Fruit fly (Drosophila melanogaster) whole organism, embryonic: ENCODE results near the gene L2HGDH.

Source experiments
- Bdp1 ChIP-seq: fragments of 200-800 bp; sonication (Bioruptor generic); optimal IDR thresholded peaks from 3 replicates; lab custom pipeline; 2016; ENCODE audit warnings: missing biosample characterization, missing genetic modification characterization
- Bteb2 ChIP-seq: fragments of 200-800 bp; sonication (Bioruptor generic); optimal IDR thresholded peaks from 2 replicates; lab custom pipeline; 2016; ENCODE audit warnings: missing biosample characterization, missing genetic modification characterization
- CG10147 ChIP-seq: fragments of 200-800 bp; sonication (Bioruptor generic); optimal IDR thresholded peaks from 2 replicates; lab custom pipeline; 2019; ENCODE audit warnings: missing biosample characterization, mild to moderate bottlenecking, missing genetic modification characterization, moderate library complexity
- CG10366 ChIP-seq: fragments of 200-800 bp; sonication (Bioruptor generic); IDR thresholded peaks from 2 replicates; pipeline ENCODE4 v1.3.6; 2022; ENCODE audit warnings: missing biosample characterization, missing genetic modification characterization
- CG10979 ChIP-seq: fragments of 200-800 bp; sonication (Bioruptor generic); optimal IDR thresholded peaks from 2 replicates; lab custom pipeline; 2018; ENCODE audit warnings: missing biosample characterization, mild to moderate bottlenecking, missing genetic modification characterization, moderate library complexity
- CG12236 ChIP-seq: fragments of 200-800 bp; sonication (Bioruptor generic); optimal IDR thresholded peaks from 2 replicates; lab custom pipeline; 2016; ENCODE audit warnings: missing biosample characterization, missing genetic modification characterization
- CG1529 ChIP-seq: fragments of 200-800 bp; sonication (Bioruptor generic); optimal IDR thresholded peaks from 3 replicates; lab custom pipeline; 2018; ENCODE audit warnings: missing biosample characterization, missing genetic modification characterization
- CG17568 ChIP-seq: fragments of 200-800 bp; sonication (Bioruptor generic); optimal IDR thresholded peaks from 2 replicates; lab custom pipeline; 2018; ENCODE audit warnings: missing biosample characterization, mild to moderate bottlenecking, missing genetic modification characterization, moderate library complexity
- CG17912 ChIP-seq: fragments of 200-800 bp; sonication (Bioruptor generic); optimal IDR thresholded peaks from 2 replicates; lab custom pipeline; 2018; ENCODE audit warnings: missing biosample characterization, mild to moderate bottlenecking, missing genetic modification characterization
- CG2129 ChIP-seq: fragments of 200-800 bp; sonication (Bioruptor generic); IDR thresholded peaks from 2 replicates; pipeline ENCODE4 v1.3.6; 2022; ENCODE audit warnings: missing biosample characterization, missing genetic modification characterization; ENCODE audit not compliant: partially characterized antibody
- CG30403 ChIP-seq: fragments of 200-800 bp; sonication (Bioruptor generic); optimal IDR thresholded peaks from 3 replicates; lab custom pipeline; 2016; ENCODE audit warnings: missing biosample characterization, missing genetic modification characterization
- CG31388 ChIP-seq: fragments of 200-800 bp; sonication (Bioruptor generic); optimal IDR thresholded peaks from 2 replicates; lab custom pipeline; 2016; ENCODE audit warnings: missing biosample characterization, missing genetic modification characterization
- CG33557 ChIP-seq: fragments of 200-800 bp; sonication (Bioruptor generic); optimal IDR thresholded peaks from 2 replicates; lab custom pipeline; 2019; ENCODE audit warnings: missing biosample characterization, mild to moderate bottlenecking, missing genetic modification characterization, moderate library complexity
- CG5245 ChIP-seq: fragments of 200-800 bp; sonication (Bioruptor generic); optimal IDR thresholded peaks from 3 replicates; lab custom pipeline; 2016; ENCODE audit warnings: missing biosample characterization, missing genetic modification characterization
- CG9437 ChIP-seq: fragments of 200-800 bp; sonication (Bioruptor generic); optimal IDR thresholded peaks from 2 replicates; lab custom pipeline; 2018; ENCODE audit warnings: missing biosample characterization, mild to moderate bottlenecking, missing genetic modification characterization
- Deaf1 ChIP-seq: fragments of 200-800 bp; optimal IDR thresholded peaks from 3 replicates; lab custom pipeline; 2019; ENCODE audit warnings: missing biosample characterization, mild to moderate bottlenecking, missing genetic modification characterization, moderate library complexity
- Dip3 ChIP-seq: fragments of 200-800 bp; sonication (Bioruptor generic); optimal IDR thresholded peaks from 3 replicates; lab custom pipeline; 2016; ENCODE audit warnings: missing biosample characterization, missing genetic modification characterization
- Ets97D ChIP-seq: fragments of 200-800 bp; sonication (Bioruptor generic); optimal IDR thresholded peaks from 3 replicates; lab custom pipeline; 2016; ENCODE audit warnings: missing biosample characterization, missing genetic modification characterization
- GATAe ChIP-seq: fragments of 200-800 bp; sonication (Bioruptor generic); conservative IDR thresholded peaks from 2 replicates; pipeline ENCODE4 v1.3.6; 2022; ENCODE audit warnings: missing biosample characterization, missing genetic modification characterization
- H2.0 ChIP-seq: fragments of 200-800 bp; sonication (Bioruptor generic); IDR thresholded peaks from 2 replicates; pipeline ENCODE4 v1.3.6; 2022; ENCODE audit warnings: missing biosample characterization, missing genetic modification characterization
- HLH4C ChIP-seq: fragments of 200-800 bp; sonication (Bioruptor generic); IDR thresholded peaks from 3 replicates; pipeline ENCODE4 v1.3.6; 2022; ENCODE audit warnings: missing biosample characterization, missing genetic modification characterization; ENCODE audit not compliant: partially characterized antibody
- Hey ChIP-seq: fragments of 200-800 bp; sonication (Bioruptor generic); optimal IDR thresholded peaks from 3 replicates; lab custom pipeline; 2018; ENCODE audit warnings: missing biosample characterization, mild to moderate bottlenecking, missing genetic modification characterization
- Hsf ChIP-seq: fragments of 200-800 bp; sonication (Bioruptor generic); optimal IDR thresholded peaks from 3 replicates; lab custom pipeline; 2016; ENCODE audit warnings: missing biosample characterization, missing genetic modification characterization
- Jarid2 ChIP-seq: fragments of 200-800 bp; sonication (Bioruptor generic); optimal IDR thresholded peaks from 3 replicates; lab custom pipeline; 2017; ENCODE audit warnings: mild to moderate bottlenecking, missing biosample characterization, missing genetic modification reagents, missing genetic modification characterization
- Lpt ChIP-seq: fragments of >200 bp; optimal IDR thresholded peaks from 2 replicates; lab custom pipeline; 2018; ENCODE audit warnings: missing biosample characterization, missing genetic modification characterization
- Mad ChIP-seq: fragments of 200-800 bp; sonication (Bioruptor generic); optimal IDR thresholded peaks from 2 replicates; lab custom pipeline; 2016; ENCODE audit warnings: missing biosample characterization, missing genetic modification characterization
- Med ChIP-seq: fragments of 200-800 bp; sonication (Bioruptor generic); peaks from one replicate; lab custom pipeline; 2016; ENCODE audit warnings: missing biosample characterization, missing genetic modification characterization, mild to moderate bottlenecking, inconsistent platforms, moderate library complexity
- Mrtf ChIP-seq: fragments of 200-800 bp; sonication (Bioruptor generic); IDR thresholded peaks from 3 replicates; pipeline ENCODE4 v1.3.6; 2022; ENCODE audit warnings: missing biosample characterization, missing genetic modification characterization
- PHDP ChIP-seq: fragments of 200-800 bp; sonication (Bioruptor generic); optimal IDR thresholded peaks from 3 replicates; lab custom pipeline; 2018; ENCODE audit warnings: missing biosample characterization, mild to moderate bottlenecking, missing genetic modification characterization, moderate library complexity
- Side ChIP-seq: fragments of 200-800 bp; sonication (Bioruptor generic); optimal IDR thresholded peaks from 2 replicates; lab custom pipeline; 2016; ENCODE audit warnings: missing biosample characterization, missing genetic modification characterization
- Sox102F ChIP-seq: fragments of 200-800 bp; sonication (Bioruptor generic); optimal IDR thresholded peaks from 2 replicates; lab custom pipeline; 2018; ENCODE audit warnings: missing biosample characterization, mild to moderate bottlenecking, missing genetic modification characterization, moderate library complexity
- bab2 ChIP-seq: fragments of 200-800 bp; sonication (Bioruptor generic); optimal IDR thresholded peaks from 2 replicates; lab custom pipeline; 2016; ENCODE audit warnings: missing biosample characterization, missing genetic modification characterization
- bbx ChIP-seq: fragments of 200-800 bp; sonication (Bioruptor generic); IDR thresholded peaks from 2 replicates; pipeline ENCODE4 v1.3.6; 2022; ENCODE audit warnings: missing biosample characterization, missing genetic modification characterization; ENCODE audit not compliant: partially characterized antibody
- bowl ChIP-seq: fragments of 200-800 bp; sonication (Bioruptor generic); IDR thresholded peaks from 2 replicates; pipeline ENCODE4 v1.3.6; 2022; ENCODE audit warnings: missing biosample characterization, missing genetic modification characterization
- dm ChIP-seq: fragments of 200-800 bp; sonication (Bioruptor generic); optimal IDR thresholded peaks from 3 replicates; lab custom pipeline; 2016; ENCODE audit warnings: missing biosample characterization, missing genetic modification characterization
- dmrt99B ChIP-seq: fragments of 200-800 bp; sonication (Bioruptor generic); optimal IDR thresholded peaks from 2 replicates; lab custom pipeline; 2018; ENCODE audit warnings: missing biosample characterization, mild to moderate bottlenecking, missing genetic modification characterization, moderate library complexity
- emc ChIP-seq: fragments of 200-800 bp; sonication (Bioruptor generic); optimal IDR thresholded peaks from 2 replicates; lab custom pipeline; 2016; ENCODE audit warnings: missing biosample characterization, missing genetic modification characterization
- eve ChIP-seq, 2 experiments: fragments of >200 bp; optimal IDR thresholded peaks; 2 replicates each; lab custom pipeline; 2017; ENCODE audit warnings: missing biosample characterization in 2 of 2, missing genetic modification characterization in 2 of 2
- ewg ChIP-seq: fragments of 200-800 bp; sonication (Bioruptor generic); optimal IDR thresholded peaks from 3 replicates; lab custom pipeline; 2017; ENCODE audit warnings: mild to moderate bottlenecking, missing biosample characterization, missing genetic modification reagents, missing genetic modification characterization
- gfzf ChIP-seq: fragments of 200-800 bp; sonication (Bioruptor generic); optimal IDR thresholded peaks from 2 replicates; lab custom pipeline; 2016; ENCODE audit warnings: missing biosample characterization, mild to moderate bottlenecking, missing genetic modification characterization, moderate library complexity
- grn ChIP-seq: fragments of 200-800 bp; sonication (Bioruptor generic); optimal IDR thresholded peaks from 3 replicates; lab custom pipeline; 2017; ENCODE audit warnings: missing biosample characterization, missing genetic modification characterization
- gsb-n ChIP-seq: fragments of 200-800 bp; sonication (Bioruptor generic); optimal IDR thresholded peaks from 3 replicates; lab custom pipeline; 2018; ENCODE audit warnings: missing biosample characterization, mild to moderate bottlenecking, missing genetic modification characterization
- inv ChIP-seq: fragments of 200-800 bp; sonication (Bioruptor generic); IDR thresholded peaks from 2 replicates; pipeline ENCODE4 v1.3.6; 2022; ENCODE audit warnings: missing biosample characterization, missing genetic modification characterization; ENCODE audit not compliant: partially characterized antibody
- jumu ChIP-seq: fragments of 200-800 bp; sonication (Bioruptor generic); optimal IDR thresholded peaks from 3 replicates; lab custom pipeline; 2016; ENCODE audit warnings: missing biosample characterization, missing genetic modification characterization
- org-1 ChIP-seq: fragments of 200-800 bp; sonication (Bioruptor generic); optimal IDR thresholded peaks from 2 replicates; lab custom pipeline; 2017; ENCODE audit warnings: missing biosample characterization, missing genetic modification characterization
- sob ChIP-seq: fragments of 200-800 bp; sonication (Bioruptor generic); IDR thresholded peaks from 2 replicates; pipeline ENCODE4 v1.3.6; 2022; ENCODE audit warnings: missing biosample characterization, missing genetic modification characterization
- stwl ChIP-seq: fragments of 200-800 bp; sonication (Bioruptor generic); optimal IDR thresholded peaks from 3 replicates; lab custom pipeline; 2018; ENCODE audit warnings: missing biosample characterization, mild to moderate bottlenecking, missing genetic modification characterization, moderate library complexity
- toy ChIP-seq: fragments of 200-800 bp; sonication (Bioruptor generic); IDR thresholded peaks from 2 replicates; pipeline ENCODE4 v1.3.6; 2022; ENCODE audit warnings: missing biosample characterization, missing genetic modification characterization
- tup ChIP-seq: fragments of 200-800 bp; sonication (Bioruptor generic); optimal IDR thresholded peaks from 2 replicates; lab custom pipeline; 2016; ENCODE audit warnings: missing biosample characterization, mild to moderate bottlenecking, missing genetic modification characterization, moderate library complexity
- unc-4 ChIP-seq: fragments of 200-800 bp; sonication (Bioruptor generic); IDR thresholded peaks from 2 replicates; pipeline ENCODE4 v1.3.6; 2022; ENCODE audit warnings: missing biosample characterization, missing genetic modification characterization; ENCODE audit not compliant: partially characterized antibody
- wor ChIP-seq: fragments of 200-800 bp; sonication (Bioruptor generic); IDR thresholded peaks from 2 replicates; pipeline ENCODE4 v1.3.6; 2022; ENCODE audit warnings: missing biosample characterization, missing genetic modification characterization
- zen ChIP-seq: fragments of 200-800 bp; sonication (Bioruptor generic); optimal IDR thresholded peaks from 3 replicates; lab custom pipeline; 2018; ENCODE audit warnings: missing biosample characterization, mild to moderate bottlenecking, missing genetic modification characterization, moderate library complexity

Gene L2HGDH

DNA sequence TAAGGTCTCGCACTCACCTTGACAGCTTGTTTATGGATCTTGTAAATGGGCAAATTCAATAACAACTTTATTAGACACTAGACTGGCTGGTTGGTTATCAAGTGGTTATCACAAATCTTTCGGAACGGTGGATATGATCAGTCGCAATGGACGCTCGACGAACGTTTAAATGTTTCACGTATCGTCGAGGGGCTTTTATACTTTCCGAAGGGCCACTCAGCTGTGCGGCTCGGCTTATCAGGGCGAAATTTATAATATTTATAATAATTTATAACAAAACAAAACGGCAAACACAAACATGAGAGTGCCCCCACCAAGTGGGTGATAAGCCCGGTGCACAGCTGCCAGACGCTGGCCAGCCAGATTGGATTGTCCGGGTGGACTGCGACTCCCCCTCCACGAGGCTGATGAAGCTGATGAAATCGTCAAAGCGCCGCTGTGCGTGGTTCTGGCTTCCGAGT lies 20.0 kb downstream of the L2HGDH start, which contains the start of gene CG10621 (continued):
- TF ChIP-seq eve (GFP tag; optimal IDR thresholded peaks at IDR 0.05; lab: Kevin White, UChicago), result no peak
- TF ChIP-seq CG33557 (GFP tag; lab: Kevin White, UChicago), result no peak
- TF ChIP-seq CG10147 (GFP tag; lab: Kevin White, UChicago), result no peak
- TF ChIP-seq Lpt (GFP tag; lab: Kevin White, UChicago), result no peak
- TF ChIP-seq Dip3 (GFP tag; lab: Kevin White, UChicago), result no peak
- no peak for TF ChIP-seq ewg (GFP tag; lab: Kevin White, UChicago)
- 0 out of 2 replicates have a peak, but pooled peaks have one; percentile 14 for TF ChIP-seq bowl (GFP tag; lab: Robert Waterston, UW)
- no peak for TF ChIP-seq tup (GFP tag; lab: Kevin White, UChicago)
- TF ChIP-seq CG30403, result no peak
- TF ChIP-seq Jarid2 (GFP tag; lab: Kevin White, UChicago), result peak; percentile 13
- no peak for TF ChIP-seq CG31388 (GFP tag; lab: Kevin White, UChicago)
- no peak for TF ChIP-seq dm (GFP tag; lab: Kevin White, UChicago)
- TF ChIP-seq bbx (GFP tag; lab: Robert Waterston, UW), result no peak
- TF ChIP-seq Ets97D (GFP tag; lab: Kevin White, UChicago), result no peak
- no peak for TF ChIP-seq dmrt99B (tag; lab: Kevin White, UChicago)
- TF ChIP-seq PHDP, result no peak
- TF ChIP-seq unc-4, result no peak
- TF ChIP-seq CG10979 (tag; lab: Kevin White, UChicago), result no peak
- no peak for TF ChIP-seq CG1529 (GFP tag; lab: Kevin White, UChicago)
- no peak for TF ChIP-seq wor (GFP tag; lab: Robert Waterston, UW)
- TF ChIP-seq Mad, result no peak
- no peak for TF ChIP-seq CG2129 (GFP tag; lab: Robert Waterston, UW)
- TF ChIP-seq sob (GFP tag; lab: Robert Waterston, UW), result no peak
- TF ChIP-seq emc (GFP tag; lab: Kevin White, UChicago), result no peak
- TF ChIP-seq Hsf (GFP tag; lab: Kevin White, UChicago), result no peak
- TF ChIP-seq CG12236 (GFP tag; lab: Kevin White, UChicago), result no peak
- TF ChIP-seq Mrtf (GFP tag; lab: Robert Waterston, UW), result no peak
- TF ChIP-seq gfzf (GFP tag; lab: Kevin White, UChicago), result no peak
- TF ChIP-seq Bteb2, result no peak
- TF ChIP-seq Bdp1 (GFP tag; lab: Kevin White, UChicago), result no peak
- no peak for TF ChIP-seq Side (GFP tag; lab: Kevin White, UChicago)
- TF ChIP-seq GATAe (GFP tag; lab: Robert Waterston, UW), result peak; percentile 27; the same call in 1 of the 2 replicates
- no peak for TF ChIP-seq CG10366 (GFP tag; lab: Robert Waterston, UW)
- TF ChIP-seq CG17568 (GFP tag; lab: Kevin White, UChicago), result no peak
- TF ChIP-seq Deaf1 (tag; lab: Kevin White, UChicago), result peak; percentile 23
- TF ChIP-seq Sox102F (GFP tag; lab: Kevin White, UChicago), result no peak
- TF ChIP-seq grn, result peak; percentile 92
- peak; percentile 68 for TF ChIP-seq Hey (tag; lab: Kevin White, UChicago)
- no peak for TF ChIP-seq bab2 (GFP tag; lab: Kevin White, UChicago)
- no peak for TF ChIP-seq CG9437 (GFP tag; lab: Kevin White, UChicago)
- no peak for TF ChIP-seq toy (GFP tag; lab: Robert Waterston, UW)
- TF ChIP-seq zen (tag; lab: Kevin White, UChicago), result no peak
- TF ChIP-seq gsb-n, result no peak
- TF ChIP-seq HLH4C (GFP tag; lab: Robert Waterston, UW), result no peak
- TF ChIP-seq CG17912 (GFP tag; lab: Kevin White, UChicago), result no peak
- no peak for TF ChIP-seq H2.0 (GFP tag; lab: Robert Waterston, UW)
- no peak for TF ChIP-seq CG5245 (GFP tag; lab: Kevin White, UChicago)
- no peak for TF ChIP-seq org-1 (GFP tag; lab: Kevin White, UChicago)
- no peak for TF ChIP-seq stwl (tag; lab: Kevin White, UChicago)
- no peak for TF ChIP-seq inv (GFP tag; lab: Robert Waterston, UW)
- TF ChIP-seq jumu (GFP tag; lab: Kevin White, UChicago), result no peak
- TF ChIP-seq Med (GFP tag; lab: Kevin White, UChicago), result peak; percentile 58
